Worm (Caenorhabditis elegans) whole organism, young adult: Measurements from ENCODE around the gene F41H10.1.

Source experiments
- F10E7.11 ChIP-seq: sonication (generic microtip); optimal IDR thresholded peaks from 2 replicates; lab custom pipeline; 2017; ENCODE audit warnings: mild to moderate bottlenecking, missing genetic modification characterization, moderate library complexity, missing compliant biosample characterization
- Y53F4B.3 ChIP-seq: fragments of 200-800 bp; sonication (Bioruptor generic); IDR thresholded peaks from 2 replicates; pipeline ENCODE4 v1.3.6; 2022; ENCODE audit warnings: missing genetic modification reagents, missing genetic modification characterization, missing compliant biosample characterization
- ZK185.1 ChIP-seq: sonication (generic microtip); optimal IDR thresholded peaks from 2 replicates; lab custom pipeline; 2016; ENCODE audit warnings: mild to moderate bottlenecking, missing genetic modification characterization, missing compliant biosample characterization; ENCODE audit not compliant: poor library complexity, severe bottlenecking
- lin-54 ChIP-seq: fragments of 200-800 bp; sonication (Bioruptor generic); optimal IDR thresholded peaks from 2 replicates; lab custom pipeline; 2018; ENCODE audit warnings: mild to moderate bottlenecking, missing genetic modification characterization, missing compliant biosample characterization
- pha-4 ChIP-seq: fragments of 150-350 bp; sonication (generic microtip); optimal IDR thresholded peaks from 2 replicates; lab custom pipeline; 2014; ENCODE audit warnings: missing biosample characterization, missing genetic modification reagents, missing genetic modification characterization
- snpc-4 ChIP-seq, 5 experiments: fragments of 150-350 bp in 1 of 5; sonication (generic microtip) in 4 of 5; optimal IDR thresholded peaks; 2 replicates each; lab custom pipeline; 2014 to 2018; ENCODE audit warnings: missing genetic modification characterization in 5 of 5, missing biosample characterization in 3 of 5, antibody characterized with exemption in 2 of 5, mild to moderate bottlenecking in 2 of 5, missing compliant biosample characterization in 2 of 5, missing genotype in 2 of 5, moderate library complexity in 2 of 5, missing genetic modification reagents in 1 of 5

ce11 chrIV:5374321-5374720 lies 8.4 kb upstream of the F41H10.1 start:
- TF ChIP-seq lin-54 (GFP tag; lab: Kevin White, UChicago) (no peak), ZK185.1 (peak; percentile 24), F10E7.11 (tag; lab: Kevin White, UChicago) (no peak), Y53F4B.3 (GFP tag; lab: Robert Waterston, UW) (no peak), snpc-4 (GFP tag; optimal IDR thresholded peaks at IDR 0.05; lab: Kevin White, UChicago) (no peak), snpc-4 (tag; optimal IDR thresholded peaks at IDR 0.05; lab: Kevin White, UChicago) (no peak), pha-4 (tag; lab: Kevin White, UChicago) (no peak)
